Worm (Caenorhabditis elegans): ENCODE data around the gene K09G1.2.
A peak's percentile ranks its signal among the peaks of the same experiment; 100 is the strongest.

K09G1.2 gene

DNA sequence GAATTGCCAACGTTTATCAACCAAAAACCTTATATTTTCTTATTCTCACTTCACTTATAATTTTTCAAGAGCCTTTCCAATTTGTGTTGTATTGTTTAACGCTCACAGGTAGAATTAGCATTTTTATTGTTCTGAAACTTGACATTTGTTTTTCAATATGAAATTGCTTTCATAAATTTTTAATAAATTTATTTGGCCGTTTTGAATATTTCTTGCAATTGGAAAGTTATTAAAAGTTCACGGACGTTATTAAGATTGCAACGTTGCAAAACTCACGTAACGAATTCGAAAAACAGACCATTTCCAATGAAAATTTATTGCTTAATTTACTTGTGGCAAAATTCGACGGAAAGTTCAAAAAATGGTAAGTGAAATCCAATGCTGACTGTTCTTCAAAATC lies at the start of gene K09G1.2:
TSS of gene K09G1.2 (plus strand) at position 301 of the 400 bp plus-strand sequence.
- TF ChIP-seq ets-7 (tag; optimal IDR thresholded peaks at IDR 0.05) = no peak
- TF ChIP-seq pes-1 (GFP tag; IDR thresholded peaks at IDR 0.05) = no peak
- TF ChIP-seq ama-1 (optimal IDR thresholded peaks at IDR 0.05) = no peak
- TF ChIP-seq ceh-36 (tag; optimal IDR thresholded peaks at IDR 0.05) = no peak
- TF ChIP-seq F13C5.2 (tag; optimal IDR thresholded peaks at IDR 0.05) = no peak
- TF ChIP-seq tbx-37 (GFP tag; conservative IDR thresholded peaks at IDR 0.05) = no peak
- TF ChIP-seq hnd-1 (tag; optimal IDR thresholded peaks at IDR 0.05) = no peak
- no peak for TF ChIP-seq sea-1 (GFP tag; conservative IDR thresholded peaks at IDR 0.05)
- no peak for TF ChIP-seq B0310.2 (tag; optimal IDR thresholded peaks at IDR 0.05)

DNA sequence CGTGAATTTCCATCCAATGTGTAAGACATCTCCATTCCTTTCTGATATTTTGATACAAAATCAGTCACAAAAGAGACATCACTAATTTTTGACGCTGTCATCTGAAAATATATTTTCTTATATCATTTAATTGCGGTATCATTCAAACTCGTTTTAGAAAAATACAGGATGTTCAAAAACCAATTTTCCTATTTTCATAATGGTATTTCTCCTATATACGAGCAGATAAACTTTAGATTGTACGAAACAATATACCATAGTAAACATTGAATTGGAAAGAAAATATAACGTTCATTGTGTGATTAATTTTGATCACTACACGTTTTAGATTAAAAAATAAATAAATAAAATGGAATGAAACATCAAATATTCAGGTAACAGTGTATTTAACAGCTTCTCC lies 48.9 kb upstream of the K09G1.2 start, which contains the start of gene C50F4.16:
TSS of gene C50F4.16 (minus strand) at position 101 of the 400 bp plus-strand sequence.
- no peak for TF ChIP-seq hmbx-1 (tag; optimal IDR thresholded peaks at IDR 0.05)
- TF ChIP-seq flt-1 (GFP tag; IDR thresholded peaks at IDR 0.05) = no peak

DNA sequence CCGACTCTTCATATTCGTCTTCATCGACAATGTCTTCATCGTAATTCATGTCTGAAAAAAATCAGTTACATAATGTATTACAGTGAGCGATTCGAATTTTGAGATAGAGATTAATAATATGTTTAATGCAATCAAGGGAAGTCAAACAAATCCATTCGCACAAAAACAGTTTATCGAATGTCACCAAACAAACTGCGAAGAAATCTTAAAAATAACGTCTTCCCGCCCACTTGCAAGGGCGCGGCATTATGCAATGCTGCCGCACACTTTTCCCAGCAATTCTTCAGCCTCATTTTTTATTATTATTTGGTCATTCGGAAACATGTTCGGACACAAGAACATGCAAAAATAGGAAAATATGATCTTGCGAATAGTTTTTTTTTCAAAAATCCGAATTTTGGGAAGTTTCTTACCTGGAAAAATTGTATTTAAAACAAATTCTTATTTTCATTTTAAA lies 46.2 kb upstream of the K09G1.2 start, which contains the start of gene mdf-1:
TSS of gene mdf-1 (minus strand) at position 51 of the 457 bp plus-strand sequence.
- TF ChIP-seq ceh-13 (GFP tag; optimal IDR thresholded peaks at IDR 0.05) (no peak), flt-1 (GFP tag; IDR thresholded peaks at IDR 0.05) (peak; percentile 39; the same call in 1 of the 2 replicates), F13C5.2 (tag; optimal IDR thresholded peaks at IDR 0.05) (peak; percentile 31)

DNA sequence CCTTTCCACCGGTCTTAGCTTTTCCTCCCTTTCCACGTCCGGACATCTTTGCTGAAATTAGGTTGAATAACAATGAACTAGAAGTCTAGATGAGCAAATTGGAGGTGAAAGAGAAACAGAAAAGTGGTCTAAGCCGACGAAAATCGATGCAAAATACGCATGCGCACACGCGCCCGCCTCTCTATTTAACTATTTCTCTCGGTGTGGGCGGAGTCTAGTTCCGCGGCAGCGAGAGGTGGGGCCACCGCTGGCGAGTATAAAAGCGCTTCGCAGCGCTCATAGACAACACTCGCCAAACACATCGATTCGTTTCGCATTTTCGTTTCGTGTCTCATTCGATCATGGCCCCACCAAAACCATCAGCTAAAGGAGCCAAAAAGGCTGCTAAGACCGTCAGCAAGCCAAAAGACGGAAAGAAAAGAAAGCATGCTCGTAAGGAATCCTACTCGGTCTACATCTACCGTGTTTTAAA lies 45.1 kb upstream of the K09G1.2 start, which contains the start of the genes his-35 and his-41:
TSS of gene his-35 (minus strand) at position 51 of the 472 bp plus-strand sequence.
TSS of gene his-41 (plus strand) at position 299 of the 472 bp plus-strand sequence.
- TF ChIP-seq scrt-1 (GFP tag; IDR thresholded peaks at IDR 0.05) = no peak
- TF ChIP-seq aly-1 (tag; optimal IDR thresholded peaks at IDR 0.05) = no peak
- no peak for TF ChIP-seq hnd-1 (tag; optimal IDR thresholded peaks at IDR 0.05)
- no peak for TF ChIP-seq pes-1 (GFP tag; IDR thresholded peaks at IDR 0.05)
- no peak for TF ChIP-seq tbx-11 (GFP tag; IDR thresholded peaks at IDR 0.05)
- no peak for TF ChIP-seq ceh-13 (GFP tag; optimal IDR thresholded peaks at IDR 0.05)
- TF ChIP-seq F13C5.2 (tag; optimal IDR thresholded peaks at IDR 0.05) = no peak
- TF ChIP-seq tra-4 (tag; optimal IDR thresholded peaks at IDR 0.05) = no peak
- TF ChIP-seq flt-1 (GFP tag; IDR thresholded peaks at IDR 0.05) = no peak
- no peak for TF ChIP-seq hmg-4 (GFP tag; optimal IDR thresholded peaks at IDR 0.05)
- no peak for TF ChIP-seq sea-1 (GFP tag; conservative IDR thresholded peaks at IDR 0.05)
- TF ChIP-seq ceh-36 (tag; optimal IDR thresholded peaks at IDR 0.05) = no peak
- TF ChIP-seq ets-7 (tag; optimal IDR thresholded peaks at IDR 0.05) = no peak
- TF ChIP-seq ama-1 (optimal IDR thresholded peaks at IDR 0.05) = no peak
- no peak for TF ChIP-seq B0310.2 (tag; optimal IDR thresholded peaks at IDR 0.05)
- TF ChIP-seq tbx-37 (GFP tag; conservative IDR thresholded peaks at IDR 0.05) = no peak
- no peak for TF ChIP-seq hmbx-1 (tag; optimal IDR thresholded peaks at IDR 0.05)

DNA sequence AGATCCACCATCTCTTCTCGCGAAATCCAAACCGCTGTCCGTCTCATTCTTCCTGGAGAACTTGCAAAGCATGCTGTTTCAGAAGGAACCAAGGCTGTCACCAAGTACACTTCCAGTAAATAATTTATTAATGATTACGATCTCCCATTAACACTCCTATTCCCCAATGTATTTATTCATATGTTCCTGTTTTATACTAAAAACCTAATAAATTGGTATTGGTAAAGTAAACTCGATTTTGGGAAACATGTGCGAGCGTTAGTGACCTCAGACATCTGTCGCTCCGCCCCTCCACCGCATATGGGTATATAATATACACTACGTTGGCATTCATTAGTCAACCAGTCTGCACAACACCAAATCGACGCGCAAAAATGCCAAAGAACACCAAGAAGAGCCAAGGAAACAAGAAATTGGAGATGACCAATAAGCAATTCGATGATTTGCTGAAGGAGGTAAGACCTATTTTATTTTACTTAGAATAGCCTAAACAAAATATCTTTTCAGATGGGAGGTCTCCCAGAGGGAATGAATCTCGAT lies 44.3 kb upstream of the K09G1.2 start, which contains the start of gene C50F4.6:
TSS of gene C50F4.6 (plus strand) at position 51 of the 540 bp plus-strand sequence.
- peak; percentile 58 for TF ChIP-seq pes-1 (GFP tag; IDR thresholded peaks at IDR 0.05)
- no peak for TF ChIP-seq sea-1 (GFP tag; conservative IDR thresholded peaks at IDR 0.05)
- no peak for TF ChIP-seq scrt-1 (GFP tag; IDR thresholded peaks at IDR 0.05)

- TF ChIP-seq sea-1 (GFP tag; conservative IDR thresholded peaks at IDR 0.05) (no peak), B0310.2 (tag; optimal IDR thresholded peaks at IDR 0.05) (no peak), hmg-4 (GFP tag; optimal IDR thresholded peaks at IDR 0.05) (peak; percentile 64), hnd-1 (tag; optimal IDR thresholded peaks at IDR 0.05) (no peak), hmbx-1 (tag; optimal IDR thresholded peaks at IDR 0.05) (peak; percentile 16), ets-7 (tag; optimal IDR thresholded peaks at IDR 0.05) (no peak), tra-4 (tag; optimal IDR thresholded peaks at IDR 0.05) (peak; percentile 41), pes-1 (GFP tag; IDR thresholded peaks at IDR 0.05) (peak; percentile 53; the same call in 1 of the 2 replicates), aly-1 (tag; optimal IDR thresholded peaks at IDR 0.05) (no peak), ama-1 (optimal IDR thresholded peaks at IDR 0.05) (no peak), scrt-1 (GFP tag; IDR thresholded peaks at IDR 0.05) (no peak), F13C5.2 (tag; optimal IDR thresholded peaks at IDR 0.05) (peak; percentile 41), ceh-13 (GFP tag; optimal IDR thresholded peaks at IDR 0.05) (no peak), ceh-36 (tag; optimal IDR thresholded peaks at IDR 0.05) (no peak), tbx-11 (GFP tag; IDR thresholded peaks at IDR 0.05) (no peak), tbx-37 (GFP tag; conservative IDR thresholded peaks at IDR 0.05) (0 out of 2 replicates have a peak, but pooled peaks have one; percentile 34), flt-1 (GFP tag; IDR thresholded peaks at IDR 0.05) (peak; percentile 61)
Measured at ce11 chrV:9546860-9547269, 43.6 kb upstream of the K09G1.2 start, which contains the start of gene his-37. Gene his-37, plus strand, starts transcription at chrV:9547105.

DNA sequence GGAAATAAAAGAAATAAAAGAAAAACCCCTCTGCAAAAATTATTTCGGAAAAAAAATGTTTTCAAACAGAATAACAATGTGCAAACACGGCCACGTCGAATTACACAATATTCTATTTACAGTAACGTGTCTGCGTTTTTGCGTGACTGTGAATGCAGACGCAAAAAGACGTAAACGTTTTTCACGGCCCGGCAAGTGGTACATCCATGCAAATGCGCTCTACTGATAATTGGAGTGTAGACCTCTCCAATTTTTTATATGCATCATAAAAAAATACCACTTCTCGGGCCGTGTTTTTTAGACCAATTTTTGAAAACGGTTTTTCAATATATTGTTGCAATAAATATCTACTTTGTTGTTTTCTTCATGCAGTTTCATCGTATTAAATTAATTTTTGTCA lies 41.0 kb upstream of the K09G1.2 start, which contains the start of gene nstp-10:
TSS of gene nstp-10 (minus strand) at position 378 of the 400 bp plus-strand sequence.
- TF ChIP-seq ceh-36 (tag; optimal IDR thresholded peaks at IDR 0.05) = no peak
- no peak for TF ChIP-seq ets-7 (tag; optimal IDR thresholded peaks at IDR 0.05)
- no peak for TF ChIP-seq flt-1 (GFP tag; IDR thresholded peaks at IDR 0.05)
- no peak for TF ChIP-seq F13C5.2 (tag; optimal IDR thresholded peaks at IDR 0.05)
- no peak for TF ChIP-seq aly-1 (tag; optimal IDR thresholded peaks at IDR 0.05)
- no peak for TF ChIP-seq tbx-11 (GFP tag; IDR thresholded peaks at IDR 0.05)
- TF ChIP-seq sea-1 (GFP tag; conservative IDR thresholded peaks at IDR 0.05) = no peak
- no peak for TF ChIP-seq B0310.2 (tag; optimal IDR thresholded peaks at IDR 0.05)

DNA sequence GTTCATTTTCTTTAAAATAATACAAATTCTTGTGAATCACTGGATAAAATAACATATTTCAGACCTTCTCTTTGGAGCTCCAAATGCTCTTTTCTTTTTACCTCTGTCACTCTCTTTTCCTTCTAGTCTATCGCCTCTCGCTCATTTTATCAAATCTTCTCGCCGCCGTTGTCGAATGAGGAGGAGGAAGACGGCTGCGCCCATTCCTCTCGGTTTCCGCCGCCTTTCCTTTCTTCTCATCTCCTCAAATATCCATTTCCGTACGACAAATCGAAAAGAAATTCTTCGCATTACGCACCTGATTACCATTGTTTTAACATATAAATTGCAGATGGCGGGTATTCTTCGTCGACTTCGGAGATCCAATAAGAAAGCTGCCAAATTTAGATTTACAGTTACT lies 40.1 kb upstream of the K09G1.2 start, which contains the start of gene ehbp-1:
TSS of gene ehbp-1 (plus strand) at position 332 of the 400 bp plus-strand sequence.
- TF ChIP-seq scrt-1 (GFP tag; IDR thresholded peaks at IDR 0.05) (no peak), pes-1 (GFP tag; IDR thresholded peaks at IDR 0.05) (no peak), sea-1 (GFP tag; conservative IDR thresholded peaks at IDR 0.05) (no peak), tbx-37 (GFP tag; conservative IDR thresholded peaks at IDR 0.05) (no peak), hmg-4 (GFP tag; optimal IDR thresholded peaks at IDR 0.05) (no peak), tbx-11 (GFP tag; IDR thresholded peaks at IDR 0.05) (no peak), ceh-36 (tag; optimal IDR thresholded peaks at IDR 0.05) (no peak), F13C5.2 (tag; optimal IDR thresholded peaks at IDR 0.05) (no peak), tra-4 (tag; optimal IDR thresholded peaks at IDR 0.05) (no peak), flt-1 (GFP tag; IDR thresholded peaks at IDR 0.05) (no peak), ama-1 (optimal IDR thresholded peaks at IDR 0.05) (no peak), hnd-1 (tag; optimal IDR thresholded peaks at IDR 0.05) (no peak), hmbx-1 (tag; optimal IDR thresholded peaks at IDR 0.05) (no peak), B0310.2 (tag; optimal IDR thresholded peaks at IDR 0.05) (no peak), ceh-13 (GFP tag; optimal IDR thresholded peaks at IDR 0.05) (no peak)

All from whole organism, early embryonic.